Fruit fly (Drosophila melanogaster) whole organism, embryonic: ENCODE results near the gene Mics1.

Source experiments
- Antp ChIP-seq: fragments of 200-800 bp; sonication (Bioruptor generic); optimal IDR thresholded peaks from 3 replicates; lab custom pipeline; 2016; ENCODE audit warnings: missing biosample characterization, missing genetic modification characterization
- Atf-2 ChIP-seq: fragments of 200-800 bp; sonication (Bioruptor generic); optimal IDR thresholded peaks from 2 replicates; lab custom pipeline; 2016; ENCODE audit warnings: missing biosample characterization, missing genetic modification characterization
- Atf6 ChIP-seq: fragments of 200-800 bp; sonication (Bioruptor generic); IDR thresholded peaks from 2 replicates; pipeline ENCODE4 v1.3.6; 2022; ENCODE audit warnings: missing biosample characterization, missing genetic modification characterization
- B-H2 ChIP-seq: fragments of 200-800 bp; sonication (Bioruptor generic); optimal IDR thresholded peaks from 2 replicates; lab custom pipeline; 2018; ENCODE audit warnings: missing biosample characterization, mild to moderate bottlenecking, missing genetic modification characterization
- CG10431 ChIP-seq: fragments of 200-800 bp; sonication (Bioruptor generic); optimal IDR thresholded peaks from 3 replicates; lab custom pipeline; 2018; ENCODE audit warnings: missing biosample characterization, mild to moderate bottlenecking, missing genetic modification characterization
- CG11247 ChIP-seq: fragments of 200-800 bp; sonication (Bioruptor generic); IDR thresholded peaks from 2 replicates; pipeline ENCODE4 v1.3.6; 2022; ENCODE audit warnings: missing biosample characterization, missing genetic modification characterization
- CG12071 ChIP-seq: fragments of 200-800 bp; sonication (Bioruptor generic); optimal IDR thresholded peaks from 3 replicates; lab custom pipeline; 2018; ENCODE audit warnings: missing biosample characterization, mild to moderate bottlenecking, missing genetic modification characterization
- CG12744 ChIP-seq: fragments of 200-800 bp; sonication (Bioruptor generic); optimal IDR thresholded peaks from 2 replicates; lab custom pipeline; 2016; ENCODE audit warnings: missing biosample characterization, missing genetic modification characterization
- CG13123 ChIP-seq: fragments of 200-800 bp; sonication (Bioruptor generic); optimal IDR thresholded peaks from 2 replicates; lab custom pipeline; 2016; ENCODE audit warnings: missing biosample characterization, missing genetic modification characterization
- CG13624 ChIP-seq: fragments of 200-800 bp; sonication (Bioruptor generic); optimal IDR thresholded peaks from 2 replicates; lab custom pipeline; 2016; ENCODE audit warnings: missing biosample characterization, missing genetic modification characterization
- CG14965 ChIP-seq: fragments of 200-800 bp; sonication (Bioruptor generic); optimal IDR thresholded peaks from 2 replicates; lab custom pipeline; 2016; ENCODE audit warnings: missing biosample characterization, missing genetic modification characterization, borderline replicate concordance
- CG15269 ChIP-seq: fragments of 200-800 bp; sonication (Bioruptor generic); optimal IDR thresholded peaks from 2 replicates; lab custom pipeline; 2018; ENCODE audit warnings: missing biosample characterization, mild to moderate bottlenecking, missing genetic modification characterization, moderate library complexity
- CG15601 ChIP-seq: fragments of 200-800 bp; sonication (Bioruptor generic); optimal IDR thresholded peaks from 3 replicates; lab custom pipeline; 2019; ENCODE audit warnings: missing biosample characterization, mild to moderate bottlenecking, missing genetic modification characterization, moderate library complexity
- CG17612 ChIP-seq: fragments of 200-800 bp; sonication (Bioruptor generic); IDR thresholded peaks from 2 replicates; pipeline ENCODE4 v1.3.6; 2022; ENCODE audit warnings: missing biosample characterization, missing genetic modification characterization
- CG43689 ChIP-seq: fragments of 200-800 bp; sonication (Bioruptor generic); IDR thresholded peaks from 2 replicates; pipeline ENCODE4 v1.3.6; 2022; ENCODE audit warnings: missing biosample characterization, missing genetic modification characterization
- CG6254 ChIP-seq: fragments of 200-800 bp; sonication (Bioruptor generic); optimal IDR thresholded peaks from 3 replicates; lab custom pipeline; 2017; ENCODE audit warnings: mild to moderate bottlenecking, missing biosample characterization, missing genetic modification reagents, missing genetic modification characterization
- CG6689 ChIP-seq: fragments of 200-800 bp; sonication (Bioruptor generic); IDR thresholded peaks from 2 replicates; pipeline ENCODE4 v1.3.6; 2022; ENCODE audit warnings: missing biosample characterization, missing genetic modification characterization
- CG7786 ChIP-seq: fragments of 200-800 bp; sonication (Bioruptor generic); optimal IDR thresholded peaks from 2 replicates; lab custom pipeline; 2016; ENCODE audit warnings: missing biosample characterization, missing genetic modification characterization
- CG8765 ChIP-seq: fragments of 200-800 bp; sonication (Bioruptor generic); IDR thresholded peaks from 2 replicates; pipeline ENCODE4 v1.3.6; 2022; ENCODE audit warnings: missing biosample characterization, missing genetic modification characterization
- E2f1 ChIP-seq: fragments of 200-800 bp; sonication (Bioruptor generic); IDR thresholded peaks from 2 replicates; pipeline ENCODE4 v1.3.6; 2022; ENCODE audit warnings: missing biosample characterization, missing genetic modification characterization
- Ets65A ChIP-seq: fragments of 200-800 bp; sonication (Bioruptor generic); peaks from one replicate; lab custom pipeline; 2016; ENCODE audit warnings: missing biosample characterization, missing genetic modification characterization
- HmgD ChIP-seq: fragments of 200-800 bp; sonication (Bioruptor generic); optimal IDR thresholded peaks from 3 replicates; lab custom pipeline; 2016; ENCODE audit warnings: missing biosample characterization, missing genetic modification characterization
- Lpt ChIP-seq: fragments of >200 bp; optimal IDR thresholded peaks from 2 replicates; lab custom pipeline; 2018; ENCODE audit warnings: missing biosample characterization, missing genetic modification characterization
- NK7.1 ChIP-seq: fragments of 200-800 bp; sonication (Bioruptor generic); optimal IDR thresholded peaks from 3 replicates; lab custom pipeline; 2016; ENCODE audit warnings: missing biosample characterization, missing genetic modification characterization
- Ravus ChIP-seq: fragments of 200-800 bp; sonication (Bioruptor generic); IDR thresholded peaks from 2 replicates; pipeline ENCODE4 v1.3.6; 2022; ENCODE audit warnings: missing biosample characterization, missing genetic modification characterization
- Rfx ChIP-seq: fragments of 200-800 bp; sonication (Bioruptor generic); IDR thresholded peaks from 2 replicates; pipeline ENCODE4 v1.3.6; 2022; ENCODE audit warnings: missing biosample characterization, missing genetic modification characterization
- Trl ChIP-seq, 3 experiments: fragments of >200 bp in 2 of 3; fragments of 200-800 bp in 1 of 3; sonication (Bioruptor generic) in 1 of 3; optimal IDR thresholded peaks; 2 replicates in 1 of 3; 3 replicates in 2 of 3; lab custom pipeline; 2016 to 2017; ENCODE audit warnings: missing biosample characterization in 1 of 3, missing genetic modification characterization in 1 of 3
- Xbp1 ChIP-seq: fragments of 200-800 bp; sonication (Bioruptor generic); optimal IDR thresholded peaks from 3 replicates; lab custom pipeline; 2016; ENCODE audit warnings: missing biosample characterization, mild to moderate bottlenecking, missing genetic modification characterization
- amos ChIP-seq: fragments of 200-800 bp; sonication (Bioruptor generic); IDR thresholded peaks from 2 replicates; pipeline ENCODE4 v1.3.6; 2022; ENCODE audit warnings: missing biosample characterization, missing genetic modification characterization; ENCODE audit not compliant: partially characterized antibody
- bab2 ChIP-seq: fragments of 200-800 bp; sonication (Bioruptor generic); optimal IDR thresholded peaks from 2 replicates; lab custom pipeline; 2016; ENCODE audit warnings: missing biosample characterization, missing genetic modification characterization
- bowl ChIP-seq: fragments of 200-800 bp; sonication (Bioruptor generic); IDR thresholded peaks from 2 replicates; pipeline ENCODE4 v1.3.6; 2022; ENCODE audit warnings: missing biosample characterization, missing genetic modification characterization
- cas ChIP-seq: fragments of 200-800 bp; sonication (Bioruptor generic); IDR thresholded peaks from 2 replicates; pipeline ENCODE4 v1.3.6; 2022; ENCODE audit warnings: missing biosample characterization, missing genetic modification characterization
- cato ChIP-seq: fragments of 200-800 bp; sonication (Bioruptor generic); optimal IDR thresholded peaks from 2 replicates; lab custom pipeline; 2016; ENCODE audit warnings: missing biosample characterization, missing genetic modification characterization, borderline replicate concordance
- chif ChIP-seq, 2 experiments: fragments of 200-800 bp; sonication (Bioruptor generic); optimal IDR thresholded peaks; 3 replicates each; lab custom pipeline; 2016; ENCODE audit warnings: missing biosample characterization in 2 of 2, missing genetic modification characterization in 2 of 2
- crc ChIP-seq: fragments of 200-800 bp; sonication (Bioruptor generic); optimal IDR thresholded peaks from 2 replicates; lab custom pipeline; 2016; ENCODE audit warnings: missing biosample characterization, missing genetic modification characterization
- croc ChIP-seq: fragments of 200-800 bp; sonication (Bioruptor generic); conservative IDR thresholded peaks from 3 replicates; pipeline ENCODE4 v1.3.6; 2022; ENCODE audit warnings: missing biosample characterization, missing genetic modification characterization
- fd64A ChIP-seq: fragments of 200-800 bp; sonication (Bioruptor generic); optimal IDR thresholded peaks from 3 replicates; lab custom pipeline; 2018; ENCODE audit warnings: missing biosample characterization, mild to moderate bottlenecking, missing genetic modification characterization
- gcm2 ChIP-seq: fragments of 200-800 bp; sonication (Bioruptor generic); optimal IDR thresholded peaks from 2 replicates; lab custom pipeline; 2016; ENCODE audit warnings: missing biosample characterization, missing genetic modification characterization
- hth ChIP-seq: fragments of >200 bp; optimal IDR thresholded peaks from 2 replicates; lab custom pipeline; 2017; ENCODE audit warnings: inconsistent platforms
- kah ChIP-seq: fragments of 200-800 bp; sonication (Bioruptor generic); optimal IDR thresholded peaks from 2 replicates; lab custom pipeline; 2018; ENCODE audit warnings: missing biosample characterization, mild to moderate bottlenecking, missing genetic modification characterization
- lbe ChIP-seq: fragments of 200-800 bp; sonication (Bioruptor generic); optimal IDR thresholded peaks from 2 replicates; lab custom pipeline; 2016; ENCODE audit warnings: missing biosample characterization, mild to moderate bottlenecking, missing genetic modification characterization
- nau ChIP-seq: fragments of 200-800 bp; sonication (Bioruptor generic); optimal IDR thresholded peaks from 3 replicates; lab custom pipeline; 2017; ENCODE audit warnings: missing biosample characterization, mild to moderate bottlenecking, missing genetic modification characterization, missing genetic modification reagents
- pan ChIP-seq, 4 experiments: fragments of >200 bp in 3 of 4; fragments of 200-800 bp in 1 of 4; sonication (Bioruptor generic) in 1 of 4; optimal IDR thresholded peaks in 3 of 4; IDR thresholded peaks in 1 of 4; 2 replicates each; pipeline versions ENCODE4 v1.3.6 to Lab custom; 2017 to 2022; ENCODE audit warnings: missing biosample characterization in 2 of 4, missing genetic modification characterization in 2 of 4, mixed read lengths in 1 of 4
- pzg ChIP-seq: fragments of 200-800 bp; sonication (Bioruptor generic); optimal IDR thresholded peaks from 3 replicates; lab custom pipeline; 2018; ENCODE audit warnings: missing biosample characterization, mild to moderate bottlenecking, missing genetic modification characterization, moderate library complexity
- rib ChIP-seq: fragments of 200-800 bp; sonication (Bioruptor generic); IDR thresholded peaks from 2 replicates; pipeline ENCODE4 v1.3.6; 2022; ENCODE audit warnings: missing biosample characterization, missing genetic modification characterization
- sens-2 ChIP-seq: fragments of 200-800 bp; sonication (Bioruptor generic); IDR thresholded peaks from 2 replicates; pipeline ENCODE4 v1.3.6; 2022; ENCODE audit warnings: missing biosample characterization, missing genetic modification characterization
- stc ChIP-seq: fragments of 200-800 bp; sonication (Bioruptor generic); IDR thresholded peaks from 2 replicates; pipeline ENCODE4 v1.3.6; 2022; ENCODE audit warnings: missing biosample characterization, missing genetic modification characterization
- tx ChIP-seq: fragments of 200-800 bp; sonication (Bioruptor generic); optimal IDR thresholded peaks from 2 replicates; lab custom pipeline; 2016; ENCODE audit warnings: missing biosample characterization, missing genetic modification characterization
- vfl ChIP-seq: fragments of 200-800 bp; sonication (Bioruptor generic); optimal IDR thresholded peaks from 2 replicates; lab custom pipeline; 2016; ENCODE audit warnings: missing biosample characterization, missing genetic modification characterization
- vnd ChIP-seq: fragments of 200-800 bp; sonication (Bioruptor generic); IDR thresholded peaks from 3 replicates; pipeline ENCODE4 v1.3.6; 2022; ENCODE audit warnings: missing biosample characterization, missing genetic modification characterization; ENCODE audit not compliant: partially characterized antibody
- vvl ChIP-seq: fragments of 200-800 bp; sonication (Bioruptor generic); IDR thresholded peaks from 2 replicates; pipeline ENCODE4 v1.3.6; 2022; ENCODE audit warnings: missing biosample characterization, missing genetic modification characterization
- yki ChIP-seq: fragments of >200 bp; optimal IDR thresholded peaks from 3 replicates; lab custom pipeline; 2018

Mics1 gene

dm6 chr3R:7490884-7491283, 11.3 kb downstream of the Mics1 start (continued):
- TF ChIP-seq kah (GFP tag; lab: Kevin White, UChicago) (peak; percentile 54), E2f1 (GFP tag; lab: Robert Waterston, UW) (no peak), CG12744 (no peak), CG15269 (tag; lab: Kevin White, UChicago) (peak; percentile 69), yki (lab: Kevin White, UChicago) (no peak), Ravus (no peak), CG7786 (GFP tag; lab: Kevin White, UChicago) (no peak), CG6254 (peak; percentile 11), CG17612 (GFP tag; lab: Robert Waterston, UW) (no peak), sens-2 (no peak), chif (GFP tag; optimal IDR thresholded peaks at IDR 0.05; lab: Kevin White, UChicago) (no peak), Trl (optimal IDR thresholded peaks at IDR 0.05; lab: Kevin White, UChicago) (no peak), Trl (GFP tag; optimal IDR thresholded peaks at IDR 0.05; lab: Kevin White, UChicago) (no peak), crc (GFP tag; lab: Kevin White, UChicago) (no peak), bowl (GFP tag; lab: Robert Waterston, UW) (no peak), CG14965 (GFP tag; lab: Kevin White, UChicago) (no peak), CG12071 (GFP tag; lab: Kevin White, UChicago) (no peak), CG13123 (no peak), pzg (GFP tag; lab: Kevin White, UChicago) (no peak), Xbp1 (GFP tag; lab: Kevin White, UChicago) (peak; percentile 62), CG8765 (GFP tag; lab: Robert Waterston, UW) (no peak), CG13624 (GFP tag; lab: Kevin White, UChicago) (no peak), Antp (GFP tag; lab: Kevin White, UChicago) (no peak), stc (GFP tag; lab: Robert Waterston, UW) (peak; percentile 38; the same call in 1 of the 2 replicates), amos (GFP tag; lab: Robert Waterston, UW) (no peak), Lpt (GFP tag; lab: Kevin White, UChicago) (no peak), CG6689 (GFP tag; lab: Robert Waterston, UW) (peak; percentile 45; the same call in 1 of the 2 replicates), hth (lab: Kevin White, UChicago) (no peak), cas (no peak), lbe (GFP tag; lab: Kevin White, UChicago) (no peak), Rfx (peak; percentile 17; the same call in 1 of the 2 replicates), vnd (no peak), cato (GFP tag; lab: Kevin White, UChicago) (peak; percentile 29), nau (no peak), CG10431 (GFP tag; lab: Kevin White, UChicago) (no peak), CG11247 (GFP tag; lab: Robert Waterston, UW) (no peak), HmgD (GFP tag; lab: Kevin White, UChicago) (no peak), CG43689 (GFP tag; lab: Robert Waterston, UW) (no peak), Atf-2 (GFP tag; lab: Kevin White, UChicago) (no peak), tx (GFP tag; lab: Kevin White, UChicago) (no peak), NK7.1 (no peak), croc (GFP tag; lab: Robert Waterston, UW) (peak; percentile 16; the same call in 1 of the 3 replicates), gcm2 (GFP tag; lab: Kevin White, UChicago) (no peak), vvl (GFP tag; lab: Robert Waterston, UW) (no peak; the same call in none of the 2 replicates), rib (GFP tag; lab: Robert Waterston, UW) (no peak), bab2 (GFP tag; lab: Kevin White, UChicago) (no peak), pan (optimal IDR thresholded peaks at IDR 0.05; lab: Kevin White, UChicago) (no peak), pan (GFP tag; optimal IDR thresholded peaks at IDR 0.05 in 1 of 2, IDR thresholded peaks at IDR 0.05 in 1 of 2) (peak in 1 of 2 experiments; percentile 57), fd64A (GFP tag; lab: Kevin White, UChicago) (no peak), CG15601 (tag; lab: Kevin White, UChicago) (no peak), vfl (GFP tag; lab: Kevin White, UChicago) (no peak), B-H2 (GFP tag; lab: Kevin White, UChicago) (no peak), Ets65A (GFP tag; lab: Kevin White, UChicago) (no peak), Atf6 (no peak)
